Fruit fly (Drosophila melanogaster): ENCODE results near the gene Cox11.

Cox11 gene

DNA sequence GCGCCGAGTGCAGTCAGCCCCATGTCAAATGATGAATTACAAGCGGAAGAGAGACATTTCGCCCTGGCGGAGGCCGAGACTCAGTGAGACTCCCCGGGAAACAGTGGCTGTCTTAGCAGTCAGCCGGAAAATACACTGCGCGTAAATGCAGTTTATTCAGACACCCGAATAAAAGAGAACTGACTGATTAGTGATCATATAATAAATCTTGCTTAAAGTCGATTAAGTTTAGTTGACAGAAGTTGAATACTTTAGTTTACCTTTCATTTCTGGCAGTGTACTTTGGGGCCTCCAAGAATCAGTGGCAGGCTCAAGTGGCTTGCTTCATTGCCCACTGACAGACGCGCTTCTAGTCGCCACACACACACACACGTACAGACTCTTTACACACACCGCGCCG, 35.5 kb upstream of the Cox11 start (continued):
- TF ChIP-seq CG8388 (GFP tag; optimal IDR thresholded peaks at IDR 0.05) (peak; percentile 4), Eip74EF (GFP tag; optimal IDR thresholded peaks at IDR 0.05) (no peak), esg (GFP tag; conservative IDR thresholded peaks at IDR 0.05) (peak; percentile 15; the same call in 1 of the 2 replicates), tap (tag; optimal IDR thresholded peaks at IDR 0.05) (no peak), tup (GFP tag; optimal IDR thresholded peaks at IDR 0.05) (no peak), so (GFP tag; IDR thresholded peaks at IDR 0.05) (no peak), seq (GFP tag; IDR thresholded peaks at IDR 0.05) (no peak), ERR (GFP tag; optimal IDR thresholded peaks at IDR 0.05) (no peak), CG17802 (tag; optimal IDR thresholded peaks at IDR 0.05) (no peak), fd96Cb (tag; optimal IDR thresholded peaks at IDR 0.05) (peak; percentile 10), cato (GFP tag; optimal IDR thresholded peaks at IDR 0.05; ENCODE audit: borderline replicate concordance) (no peak), yki (optimal IDR thresholded peaks at IDR 0.05) (no peak), PHDP (tag; optimal IDR thresholded peaks at IDR 0.05) (no peak), prd (optimal IDR thresholded peaks at IDR 0.05) (no peak), prd (GFP tag; IDR thresholded peaks at IDR 0.05) (peak; percentile 62; the same call in 2 of the 3 replicates), gfzf (GFP tag; optimal IDR thresholded peaks at IDR 0.05) (no peak), scrt (GFP tag; optimal IDR thresholded peaks at IDR 0.05) (no peak), ems (GFP tag; optimal IDR thresholded peaks at IDR 0.05) (no peak), CG6272 (GFP tag; IDR thresholded peaks at IDR 0.05) (no peak), lola (GFP tag; optimal IDR thresholded peaks at IDR 0.05) (peak in 1 of 3 experiments; percentile 45), CG18262 (tag; optimal IDR thresholded peaks at IDR 0.05) (peak; percentile 30), CG16779 (GFP tag; IDR thresholded peaks at IDR 0.05) (no peak), ssp (GFP tag; IDR thresholded peaks at IDR 0.05) (no peak), CG13894 (tag; optimal IDR thresholded peaks at IDR 0.05) (no peak), CG16863 (GFP tag; optimal IDR thresholded peaks at IDR 0.05) (no peak), al (GFP tag; IDR thresholded peaks at IDR 0.05) (no peak), Sry-δ (GFP tag; optimal IDR thresholded peaks at IDR 0.05) (no peak), CG8765 (GFP tag; IDR thresholded peaks at IDR 0.05) (peak; percentile 12; the same call in 1 of the 2 replicates), h (optimal IDR thresholded peaks at IDR 0.05) (no peak), ken (GFP tag; IDR thresholded peaks at IDR 0.05) (0 out of 3 replicates have a peak, but pooled peaks have one; percentile 5), CG14667 (GFP tag; IDR thresholded peaks at IDR 0.05) (no peak), CG7839 (tag; optimal IDR thresholded peaks at IDR 0.05) (peak; percentile 21), CG17612 (GFP tag; IDR thresholded peaks at IDR 0.05) (no peak), CG2120 (GFP tag; optimal IDR thresholded peaks at IDR 0.05) (no peak), grau (tag; optimal IDR thresholded peaks at IDR 0.05) (no peak), Six4 (GFP tag; optimal IDR thresholded peaks at IDR 0.05) (no peak), Myb (GFP tag; optimal IDR thresholded peaks at IDR 0.05) (no peak), pros (GFP tag; optimal IDR thresholded peaks at IDR 0.05) (no peak), gsb-n (tag; optimal IDR thresholded peaks at IDR 0.05) (no peak), CG13775 (GFP tag; optimal IDR thresholded peaks at IDR 0.05) (peak; percentile 24), Gsc (GFP tag; IDR thresholded peaks at IDR 0.05) (no peak), schlank (tag; optimal IDR thresholded peaks at IDR 0.05) (no peak), Lpt (GFP tag; optimal IDR thresholded peaks at IDR 0.05) (no peak), CG10543 (GFP tag; optimal IDR thresholded peaks at IDR 0.05) (no peak), her (GFP tag; optimal IDR thresholded peaks at IDR 0.05) (no peak), CG10654 (GFP tag; optimal IDR thresholded peaks at IDR 0.05) (no peak), CG7928 (GFP tag; optimal IDR thresholded peaks at IDR 0.05) (no peak), Dref (GFP tag; IDR thresholded peaks at IDR 0.05) (no peak), CG12942 (GFP tag; optimal IDR thresholded peaks at IDR 0.05) (no peak), CG17186 (GFP tag; optimal IDR thresholded peaks at IDR 0.05) (no peak), aop (GFP tag; IDR thresholded peaks at IDR 0.05) (no peak), Bdp1 (GFP tag; optimal IDR thresholded peaks at IDR 0.05) (no peak), dati (GFP tag; IDR thresholded peaks at IDR 0.05) (no peak)

Data from whole organism, embryonic.